Fruit fly (Drosophila melanogaster): ENCODE data around the gene CG14408.

- TF ChIP-seq Sry-β (GFP tag; optimal IDR thresholded peaks at IDR 0.05), result no peak
- TF ChIP-seq Adf1 (GFP tag; IDR thresholded peaks at IDR 0.05), result peak; percentile 52
- TF ChIP-seq CG7745 (tag; optimal IDR thresholded peaks at IDR 0.05), result no peak
- no peak for TF ChIP-seq Lhr (GFP tag; optimal IDR thresholded peaks at IDR 0.05)
- TF ChIP-seq CG33213 (GFP tag; optimal IDR thresholded peaks at IDR 0.05), result no peak
- no peak for TF ChIP-seq Kr (GFP tag; optimal IDR thresholded peaks at IDR 0.05)
- no peak for TF ChIP-seq CG32767 (GFP tag; IDR thresholded peaks at IDR 0.05)
- TF ChIP-seq HLH54F (GFP tag; optimal IDR thresholded peaks at IDR 0.05), result peak; percentile 23
- no peak for TF ChIP-seq CG8089 (GFP tag; optimal IDR thresholded peaks at IDR 0.05)
- TF ChIP-seq fd102C (GFP tag; optimal IDR thresholded peaks at IDR 0.05), result no peak
- no peak for TF ChIP-seq pnt (GFP tag; optimal IDR thresholded peaks at IDR 0.05)
- no peak for TF ChIP-seq CG33557 (GFP tag; optimal IDR thresholded peaks at IDR 0.05)
- no peak for TF ChIP-seq CG4730 (GFP tag; IDR thresholded peaks at IDR 0.05)
- no peak for TF ChIP-seq Abd-B (GFP tag; optimal IDR thresholded peaks at IDR 0.05)
Observed at dm6 chrX:14825922-14826617, 5.8 kb downstream of the CG14408 start, which contains the start of gene rut.

Data from whole organism, embryonic.